Worm (Caenorhabditis elegans) whole organism, late embryonic: Measurements from ENCODE around the gene F42G4.5.
"Not testable (repeated sequence)": the region's sequence is repeated elsewhere in the genome, so short reads cannot be mapped to it uniquely, and the experiment has no call there.

ENCODE experiments used
- C38D4.7 ChIP-seq: fragments of 200-800 bp; sonication (Bioruptor generic); optimal IDR thresholded peaks from 2 replicates; lab custom pipeline; 2018; ENCODE audit warnings: mild to moderate bottlenecking, missing genetic modification characterization, moderate library complexity, missing compliant biosample characterization
- K02D7.2 ChIP-seq: sonication (generic microtip); optimal IDR thresholded peaks from 2 replicates; lab custom pipeline; 2017; ENCODE audit warnings: mild to moderate bottlenecking, missing genetic modification characterization, missing compliant biosample characterization
- ahr-1 ChIP-seq: sonication (generic microtip); optimal IDR thresholded peaks from 2 replicates; lab custom pipeline; 2016; ENCODE audit warnings: missing genetic modification characterization, missing compliant biosample characterization
- ceh-14 ChIP-seq: sonication (generic microtip); optimal IDR thresholded peaks from 2 replicates; lab custom pipeline; 2016; ENCODE audit warnings: missing genotype, missing genetic modification characterization, missing compliant biosample characterization
- ceh-18 ChIP-seq: sonication (generic microtip); optimal IDR thresholded peaks from 2 replicates; lab custom pipeline; 2016; ENCODE audit warnings: missing genetic modification characterization, missing compliant biosample characterization
- ceh-19 ChIP-seq: fragments of 200-800 bp; sonication (Bioruptor generic); optimal IDR thresholded peaks from 2 replicates; lab custom pipeline; 2018; ENCODE audit warnings: mild to moderate bottlenecking, missing genetic modification characterization, missing compliant biosample characterization
- ceh-34 ChIP-seq: sonication (generic microtip); optimal IDR thresholded peaks from 2 replicates; lab custom pipeline; 2016; ENCODE audit warnings: mild to moderate bottlenecking, missing genetic modification characterization, missing compliant biosample characterization
- ceh-45 ChIP-seq: fragments of 200-800 bp; sonication (Bioruptor generic); IDR thresholded peaks from 2 replicates; pipeline ENCODE4 v1.3.6; 2022; ENCODE audit warnings: missing genetic modification reagents, missing genetic modification characterization, missing compliant biosample characterization
- ceh-48 ChIP-seq: sonication (generic microtip); optimal IDR thresholded peaks from 2 replicates; lab custom pipeline; 2016; ENCODE audit warnings: missing genetic modification characterization, inconsistent platforms, missing compliant biosample characterization
- ceh-6 ChIP-seq: fragments of 200-800 bp; sonication (Bioruptor generic); optimal IDR thresholded peaks from 2 replicates; lab custom pipeline; 2018; ENCODE audit warnings: mild to moderate bottlenecking, missing genetic modification characterization, missing compliant biosample characterization
- dve-1 ChIP-seq: sonication (generic microtip); optimal IDR thresholded peaks from 2 replicates; lab custom pipeline; 2017; ENCODE audit warnings: antibody characterized with exemption, mild to moderate bottlenecking, missing genetic modification characterization, missing compliant biosample characterization
- elt-4 ChIP-seq: sonication (generic microtip); optimal IDR thresholded peaks from 2 replicates; lab custom pipeline; 2016; ENCODE audit warnings: missing genetic modification characterization, missing compliant biosample characterization
- fax-1 ChIP-seq: sonication (generic microtip); optimal IDR thresholded peaks from 2 replicates; lab custom pipeline; 2016; ENCODE audit warnings: missing genotype, missing genetic modification characterization, missing compliant biosample characterization
- fkh-10 ChIP-seq: fragments of 150-350 bp; optimal IDR thresholded peaks from 2 replicates; lab custom pipeline; 2014; ENCODE audit warnings: missing biosample characterization, missing genetic modification reagents, missing genetic modification characterization
- fkh-6 ChIP-seq: sonication (generic microtip); optimal IDR thresholded peaks from 2 replicates; lab custom pipeline; 2016; ENCODE audit warnings: missing genetic modification characterization, missing compliant biosample characterization
- gmeb-2 ChIP-seq: sonication (generic microtip); optimal IDR thresholded peaks from 2 replicates; lab custom pipeline; 2016; ENCODE audit warnings: missing genetic modification characterization, inconsistent platforms, missing compliant biosample characterization
- hlh-6 ChIP-seq: sonication (generic microtip); optimal IDR thresholded peaks from 2 replicates; lab custom pipeline; 2016; ENCODE audit warnings: missing genotype, missing genetic modification characterization, missing compliant biosample characterization
- lim-6 ChIP-seq: sonication (generic microtip); optimal IDR thresholded peaks from 2 replicates; lab custom pipeline; 2016; ENCODE audit warnings: missing genetic modification characterization, missing compliant biosample characterization
- lin-11 ChIP-seq: fragments of 200-800 bp; sonication (Bioruptor generic); optimal IDR thresholded peaks from 2 replicates; lab custom pipeline; 2018; ENCODE audit warnings: mild to moderate bottlenecking, missing genetic modification characterization, missing compliant biosample characterization
- nfya-1 ChIP-seq: sonication (generic microtip); optimal IDR thresholded peaks from 2 replicates; lab custom pipeline; 2017; ENCODE audit warnings: missing genetic modification characterization, mild to moderate bottlenecking, missing compliant biosample characterization, antibody characterized with exemption, moderate library complexity
- nhr-11 ChIP-seq: fragments of 150-350 bp; optimal IDR thresholded peaks from 2 replicates; lab custom pipeline; 2014; ENCODE audit warnings: missing biosample characterization, missing genetic modification characterization
- nhr-232 ChIP-seq: sonication (generic microtip); optimal IDR thresholded peaks from 2 replicates; lab custom pipeline; 2016; ENCODE audit warnings: missing genetic modification characterization, missing compliant biosample characterization
- pag-3 ChIP-seq: sonication (generic microtip); optimal IDR thresholded peaks from 2 replicates; lab custom pipeline; 2016; ENCODE audit warnings: missing compliant biosample characterization, missing genetic modification characterization, borderline replicate concordance
- pat-9 ChIP-seq: fragments of 200-800 bp; sonication (Bioruptor generic); optimal IDR thresholded peaks from 2 replicates; lab custom pipeline; 2018; ENCODE audit warnings: mild to moderate bottlenecking, missing genetic modification characterization, moderate library complexity, missing compliant biosample characterization
- pqm-1 ChIP-seq: sonication (generic microtip); optimal IDR thresholded peaks from 2 replicates; lab custom pipeline; 2016; ENCODE audit warnings: missing genetic modification characterization, missing compliant biosample characterization
- sdc-2 ChIP-seq: sonication (generic microtip); optimal IDR thresholded peaks from 2 replicates; lab custom pipeline; 2016; ENCODE audit warnings: missing genotype, missing genetic modification characterization, missing compliant biosample characterization
- sox-4 ChIP-seq: sonication (generic microtip); optimal IDR thresholded peaks from 2 replicates; lab custom pipeline; 2017; ENCODE audit warnings: mild to moderate bottlenecking, missing genetic modification characterization, inconsistent platforms, missing compliant biosample characterization
- syd-9 ChIP-seq: sonication (generic microtip); optimal IDR thresholded peaks from 2 replicates; lab custom pipeline; 2016; ENCODE audit warnings: mild to moderate bottlenecking, missing genetic modification characterization, moderate library complexity, missing compliant biosample characterization
- unc-3 ChIP-seq, 2 experiments: fragments of 200-800 bp in 1 of 2; sonication (Bioruptor generic) in 1 of 2; sonication (generic microtip) in 1 of 2; conservative IDR thresholded peaks in 1 of 2; optimal IDR thresholded peaks in 1 of 2; 2 replicates each; pipeline versions ENCODE4 v1.3.6 to Lab custom; 2016 to 2022; ENCODE audit warnings: missing compliant biosample characterization in 2 of 2, missing genetic modification characterization in 2 of 2, missing genetic modification reagents in 1 of 2
- unc-42 ChIP-seq: sonication (generic microtip); optimal IDR thresholded peaks from 2 replicates; lab custom pipeline; 2016; ENCODE audit warnings: missing genotype, missing genetic modification characterization, missing compliant biosample characterization
- unc-55 ChIP-seq: sonication (generic microtip); optimal IDR thresholded peaks from 2 replicates; lab custom pipeline; 2017; ENCODE audit warnings: missing biosample characterization, missing genetic modification reagents, missing genetic modification characterization
- ztf-16 ChIP-seq: sonication (generic microtip); optimal IDR thresholded peaks from 2 replicates; lab custom pipeline; 2017; ENCODE audit warnings: missing genetic modification characterization, missing compliant biosample characterization

The F42G4.5 gene

ce11 chrII:13047609-13048008 is 25.7 kb upstream of the F42G4.5 start, which contains the start of gene F42G4.2:
Gene F42G4.2, plus strand, starts transcription at chrII:13047909.
- not testable (repeated sequence) for TF ChIP-seq lim-6, ahr-1, nhr-232 (tag; lab: Kevin White, UChicago)

DNA sequence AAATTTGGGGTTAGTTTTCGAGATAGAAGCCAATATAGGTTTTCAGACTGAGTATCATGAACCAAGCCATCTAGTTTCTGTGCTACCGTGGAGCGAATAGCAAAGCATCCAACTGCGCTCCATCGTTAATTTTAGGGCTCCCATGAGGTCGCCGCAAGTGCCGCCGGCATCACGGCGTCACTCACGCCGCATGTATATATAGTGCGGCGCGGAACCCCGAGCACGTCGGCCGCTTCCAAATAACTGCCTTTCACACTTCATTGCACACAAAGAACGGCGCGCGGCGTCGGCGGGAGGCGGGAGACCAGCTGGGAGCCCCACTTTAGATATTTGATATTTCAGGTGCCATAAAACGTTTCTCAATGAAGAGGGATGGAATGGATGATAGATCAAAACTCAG is 23.2 kb upstream of the F42G4.5 start:
- TF ChIP-seq unc-3 (GFP tag; conservative IDR thresholded peaks at IDR 0.05; lab: Robert Waterston, UW) (no peak), unc-3 (tag; optimal IDR thresholded peaks at IDR 0.05; lab: Kevin White, UChicago) (no peak), dve-1 (tag; lab: Kevin White, UChicago) (no peak), nhr-11 (tag; lab: Kevin White, UChicago) (no peak), lin-11 (no peak), fkh-10 (GFP tag; lab: Kevin White, UChicago) (no peak), fax-1 (no peak)

DNA sequence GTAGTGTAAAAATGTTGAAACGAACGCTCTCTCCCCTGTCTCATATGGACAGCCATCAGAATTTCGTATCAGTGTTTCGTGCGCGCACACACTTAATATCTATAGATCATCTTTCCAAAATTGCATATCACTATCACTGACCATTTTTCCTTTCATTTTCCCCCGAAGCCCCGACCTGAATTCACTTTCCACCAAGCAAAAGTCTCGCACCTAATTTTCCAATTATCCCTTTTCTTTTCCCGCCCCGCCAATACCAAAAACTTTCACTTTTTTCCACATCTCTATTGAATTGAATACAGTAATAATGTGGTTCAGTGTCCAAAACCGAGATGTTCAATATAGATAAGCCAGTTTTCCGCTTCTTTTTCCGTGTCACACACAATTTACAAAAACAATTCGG is 19.8 kb upstream of the F42G4.5 start:
- TF ChIP-seq gmeb-2 (tag; lab: Kevin White, UChicago) = no peak
- TF ChIP-seq C38D4.7 (GFP tag; lab: Kevin White, UChicago) = no peak
- TF ChIP-seq sdc-2 (tag; lab: Kevin White, UChicago) = no peak
- TF ChIP-seq, all 69 proteins: peak for 0

ce11 chrII:13056580-13056979 is 16.7 kb upstream of the F42G4.5 start, which contains the start of gene zyx-1:
Gene zyx-1, plus strand, starts transcription at chrII:13056910.
- TF ChIP-seq K02D7.2 (tag; lab: Kevin White, UChicago) = no peak
- peak; percentile 31 for TF ChIP-seq pat-9 (tag; lab: Kevin White, UChicago)
- peak; percentile 24 for TF ChIP-seq ceh-19

DNA sequence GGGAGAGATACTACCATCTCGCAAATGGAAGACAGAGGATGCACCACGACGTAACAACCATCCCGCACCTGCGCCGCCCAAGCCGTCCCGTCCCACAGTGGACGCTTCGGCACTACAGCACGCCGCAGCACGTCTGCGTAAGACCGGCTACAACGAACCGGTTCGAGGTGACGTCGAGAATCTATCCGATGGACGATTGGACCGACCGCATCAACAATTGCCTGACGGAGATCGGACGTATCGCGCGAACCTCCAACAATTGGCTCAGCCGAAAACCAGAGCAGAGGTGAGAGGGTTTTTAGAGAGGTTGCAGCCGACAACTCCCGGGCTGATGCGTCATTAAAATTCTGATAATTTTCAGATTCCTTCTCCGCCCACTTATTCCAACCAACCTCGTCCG is 14.1 kb upstream of the F42G4.5 start:
- no peak for TF ChIP-seq ceh-6 (GFP tag; lab: Kevin White, UChicago)
- TF ChIP-seq nfya-1 = no peak
- no peak for TF ChIP-seq elt-4 (tag; lab: Kevin White, UChicago)
- no peak for TF ChIP-seq fax-1
- TF ChIP-seq syd-9 = no peak
- TF ChIP-seq sox-4 = no peak
- TF ChIP-seq pag-3 (tag; lab: Kevin White, UChicago) = no peak
- TF ChIP-seq nhr-232 (tag; lab: Kevin White, UChicago) = no peak

DNA sequence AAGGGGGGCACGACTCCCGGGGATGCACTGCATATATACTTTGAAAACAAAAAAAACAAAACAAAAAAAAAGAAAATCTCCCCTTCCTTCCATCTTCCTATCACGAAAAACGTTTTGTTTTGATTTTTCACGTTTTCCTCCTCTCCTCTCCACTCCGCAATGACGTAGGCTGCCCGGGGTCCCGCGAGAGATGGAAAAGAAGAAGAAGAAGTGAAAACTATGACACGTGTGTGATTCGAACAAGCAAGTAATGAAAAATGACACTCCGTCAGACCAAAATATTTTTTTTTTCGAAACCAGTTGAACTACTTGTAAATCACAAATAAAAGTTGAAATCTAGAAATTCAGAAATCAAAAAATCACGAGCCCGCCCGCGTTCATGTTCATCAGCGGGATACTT is 8.0 kb upstream of the F42G4.5 start:
- TF ChIP-seq unc-42 (tag; lab: Kevin White, UChicago) (no peak), ceh-14 (no peak), hlh-6 (no peak), fkh-6 (tag; lab: Kevin White, UChicago) (no peak), ceh-34 (tag; lab: Kevin White, UChicago) (no peak), pqm-1 (tag; lab: Kevin White, UChicago) (no peak), ceh-48 (tag; lab: Kevin White, UChicago) (no peak), pag-3 (tag; lab: Kevin White, UChicago) (no peak), ceh-45 (GFP tag; lab: Robert Waterston, UW) (no peak), unc-55 (peak; percentile 37), pat-9 (tag; lab: Kevin White, UChicago) (no peak), ztf-16 (tag; lab: Kevin White, UChicago) (no peak), ceh-18 (tag; lab: Kevin White, UChicago) (peak; percentile 21), lim-6 (tag; lab: Kevin White, UChicago) (no peak)
